Worm (Caenorhabditis elegans) whole organism, L4 larva: Measurements from ENCODE around the gene smg-8.

Source experiments
- aly-2 ChIP-seq: sonication (generic microtip); optimal IDR thresholded peaks from 2 replicates; lab custom pipeline; 2018; ENCODE audit warnings: missing biosample characterization, missing genetic modification characterization
- nhr-41 ChIP-seq: fragments of 200-800 bp; sonication (Bioruptor generic); IDR thresholded peaks from 2 replicates; pipeline ENCODE4 v1.3.6; 2022; ENCODE audit warnings: missing genetic modification reagents, missing genetic modification characterization, missing compliant biosample characterization

DNA sequence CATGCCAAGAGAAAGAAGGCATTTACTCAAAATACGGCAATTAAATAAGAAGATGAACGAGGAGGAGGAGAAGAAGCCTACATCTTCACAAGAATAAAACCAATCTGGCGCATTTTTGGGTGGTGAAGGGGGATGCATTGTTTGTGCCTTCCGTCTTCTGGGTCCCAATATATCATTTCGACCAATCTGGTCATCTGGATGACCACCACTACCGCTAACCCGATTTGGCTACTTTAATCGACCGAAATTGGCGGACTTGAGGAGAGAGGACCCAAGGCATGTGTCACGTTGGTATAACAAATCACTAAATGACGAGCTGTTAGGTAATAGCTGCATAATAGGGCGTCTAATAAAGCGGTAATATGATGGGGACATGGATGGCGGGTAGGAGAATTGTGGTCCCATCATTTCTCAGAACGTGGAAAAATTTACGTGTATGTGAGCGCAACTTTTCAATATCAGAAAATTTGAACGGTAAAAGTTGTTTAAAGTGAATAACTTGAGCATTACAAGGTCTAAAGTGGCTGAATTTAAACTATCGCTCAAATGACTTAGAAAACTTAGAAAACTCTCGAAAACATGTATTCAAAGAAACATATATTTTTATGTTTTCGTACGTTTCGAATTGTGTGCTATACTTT lies 7.4 kb upstream of the smg-8 start:
- TF ChIP-seq nhr-41 (GFP tag; lab: Robert Waterston, UW) = no peak
- no peak for TF ChIP-seq aly-2
